Fruit fly (Drosophila melanogaster) whole organism, embryonic: ENCODE results near the gene acj6.

Experiments used
- B-H2 ChIP-seq: fragments of 200-800 bp; sonication (Bioruptor generic); optimal IDR thresholded peaks from 2 replicates; lab custom pipeline; 2018; ENCODE audit warnings: missing biosample characterization, mild to moderate bottlenecking, missing genetic modification characterization
- CG10366 ChIP-seq: fragments of 200-800 bp; sonication (Bioruptor generic); IDR thresholded peaks from 2 replicates; pipeline ENCODE4 v1.3.6; 2022; ENCODE audit warnings: missing biosample characterization, missing genetic modification characterization
- CG11696 ChIP-seq: fragments of 200-800 bp; sonication (Bioruptor generic); IDR thresholded peaks from 2 replicates; pipeline ENCODE4 v1.3.6; 2022; ENCODE audit warnings: missing biosample characterization, missing genetic modification characterization
- CG12104 ChIP-seq: fragments of 200-800 bp; sonication (Bioruptor generic); optimal IDR thresholded peaks from 3 replicates; lab custom pipeline; 2016; ENCODE audit warnings: missing biosample characterization, missing genetic modification characterization
- CG13287 ChIP-seq: fragments of 200-800 bp; sonication (Bioruptor generic); IDR thresholded peaks from 2 replicates; pipeline ENCODE4 v1.3.6; 2022; ENCODE audit warnings: missing biosample characterization, missing genetic modification characterization; ENCODE audit not compliant: partially characterized antibody
- CG13424 ChIP-seq: fragments of 200-800 bp; sonication (Bioruptor generic); optimal IDR thresholded peaks from 2 replicates; lab custom pipeline; 2019; ENCODE audit warnings: missing biosample characterization, mild to moderate bottlenecking, missing genetic modification characterization, moderate library complexity
- CG13894 ChIP-seq: fragments of 200-800 bp; sonication (Bioruptor generic); optimal IDR thresholded peaks from 3 replicates; lab custom pipeline; 2018; ENCODE audit warnings: missing biosample characterization, mild to moderate bottlenecking, missing genetic modification characterization, moderate library complexity
- CG14860 ChIP-seq: fragments of 200-800 bp; sonication (Bioruptor generic); IDR thresholded peaks from 3 replicates; pipeline ENCODE4 v1.3.6; 2022; ENCODE audit warnings: missing biosample characterization, missing genetic modification characterization; ENCODE audit not compliant: partially characterized antibody
- CG15479 ChIP-seq: fragments of 200-800 bp; sonication (Bioruptor generic); optimal IDR thresholded peaks from 3 replicates; lab custom pipeline; 2019; ENCODE audit warnings: missing biosample characterization, mild to moderate bottlenecking, missing genetic modification characterization, moderate library complexity
- CG16813 ChIP-seq: fragments of 200-800 bp; sonication (Bioruptor generic); IDR thresholded peaks from 3 replicates; pipeline ENCODE4 v1.3.6; 2022; ENCODE audit warnings: missing biosample characterization, missing genetic modification characterization; ENCODE audit not compliant: partially characterized antibody
- CG1832 ChIP-seq: fragments of 200-800 bp; sonication (Bioruptor generic); optimal IDR thresholded peaks from 2 replicates; lab custom pipeline; 2017; ENCODE audit warnings: missing biosample characterization, mild to moderate bottlenecking, missing genetic modification characterization, inconsistent platforms
- CG43689 ChIP-seq: fragments of 200-800 bp; sonication (Bioruptor generic); IDR thresholded peaks from 2 replicates; pipeline ENCODE4 v1.3.6; 2022; ENCODE audit warnings: missing biosample characterization, missing genetic modification characterization
- CG7987 ChIP-seq: fragments of 200-800 bp; sonication (Bioruptor generic); optimal IDR thresholded peaks from 2 replicates; lab custom pipeline; 2018; ENCODE audit warnings: missing biosample characterization, mild to moderate bottlenecking, missing genetic modification characterization, moderate library complexity
- CG9876 ChIP-seq: fragments of 200-800 bp; sonication (Bioruptor generic); optimal IDR thresholded peaks from 2 replicates; lab custom pipeline; 2016; ENCODE audit warnings: missing biosample characterization, missing genetic modification characterization
- CTCF ChIP-seq: fragments of 200-800 bp; sonication (Bioruptor generic); optimal IDR thresholded peaks from 2 replicates; lab custom pipeline; 2017; ENCODE audit warnings: missing biosample characterization, mild to moderate bottlenecking, missing genetic modification characterization, moderate library complexity
- D19A ChIP-seq: fragments of 200-800 bp; optimal IDR thresholded peaks from 3 replicates; lab custom pipeline; 2019; ENCODE audit warnings: missing biosample characterization, mild to moderate bottlenecking, missing genetic modification characterization, moderate library complexity
- Dip3 ChIP-seq: fragments of 200-800 bp; sonication (Bioruptor generic); optimal IDR thresholded peaks from 3 replicates; lab custom pipeline; 2016; ENCODE audit warnings: missing biosample characterization, missing genetic modification characterization
- ERR ChIP-seq: fragments of 200-800 bp; sonication (Bioruptor generic); optimal IDR thresholded peaks from 2 replicates; lab custom pipeline; 2016; ENCODE audit warnings: missing biosample characterization, missing genetic modification characterization
- HLH3B ChIP-seq: fragments of 200-800 bp; sonication (Bioruptor generic); IDR thresholded peaks from 2 replicates; pipeline ENCODE4 v1.3.6; 2022; ENCODE audit warnings: missing biosample characterization, missing genetic modification characterization
- Hr78 ChIP-seq, 2 experiments: fragments of 200-800 bp in 1 of 2; fragments of >200 bp in 1 of 2; sonication (Bioruptor generic) in 1 of 2; optimal IDR thresholded peaks; 2 replicates each; lab custom pipeline; 2017 to 2019; ENCODE audit warnings: missing biosample characterization in 2 of 2, missing genetic modification characterization in 2 of 2, mild to moderate bottlenecking in 1 of 2, moderate library complexity in 1 of 2
- Kr ChIP-seq: fragments of 200-800 bp; sonication (Bioruptor generic); optimal IDR thresholded peaks from 2 replicates; lab custom pipeline; 2017; ENCODE audit warnings: missing biosample characterization, mild to moderate bottlenecking, missing genetic modification characterization
- Lhr ChIP-seq: fragments of 200-800 bp; sonication (Bioruptor generic); optimal IDR thresholded peaks from 3 replicates; lab custom pipeline; 2017; ENCODE audit warnings: mild to moderate bottlenecking, missing biosample characterization, missing genetic modification reagents, missing genetic modification characterization
- MESR4 ChIP-seq: fragments of 200-800 bp; sonication (Bioruptor generic); optimal IDR thresholded peaks from 2 replicates; lab custom pipeline; 2018; ENCODE audit warnings: missing biosample characterization, mild to moderate bottlenecking, missing genetic modification characterization, moderate library complexity
- Mad ChIP-seq: fragments of 200-800 bp; sonication (Bioruptor generic); optimal IDR thresholded peaks from 2 replicates; lab custom pipeline; 2016; ENCODE audit warnings: missing biosample characterization, missing genetic modification characterization
- NC2β ChIP-seq: fragments of 200-800 bp; sonication (Bioruptor generic); optimal IDR thresholded peaks from 2 replicates; lab custom pipeline; 2016; ENCODE audit warnings: missing biosample characterization, missing genetic modification characterization
- Opbp ChIP-seq: fragments of 200-800 bp; sonication (Bioruptor generic); IDR thresholded peaks from 3 replicates; pipeline ENCODE4 v1.3.6; 2022; ENCODE audit warnings: missing biosample characterization, missing genetic modification characterization; ENCODE audit not compliant: partially characterized antibody
- Optix ChIP-seq: fragments of 200-800 bp; sonication (Bioruptor generic); IDR thresholded peaks from 3 replicates; pipeline ENCODE4 v1.3.6; 2022; ENCODE audit warnings: missing biosample characterization, missing genetic modification characterization
- Sox102F ChIP-seq: fragments of 200-800 bp; sonication (Bioruptor generic); optimal IDR thresholded peaks from 2 replicates; lab custom pipeline; 2018; ENCODE audit warnings: missing biosample characterization, mild to moderate bottlenecking, missing genetic modification characterization, moderate library complexity
- Xbp1 ChIP-seq: fragments of 200-800 bp; sonication (Bioruptor generic); optimal IDR thresholded peaks from 3 replicates; lab custom pipeline; 2016; ENCODE audit warnings: missing biosample characterization, mild to moderate bottlenecking, missing genetic modification characterization
- ash1 ChIP-seq: fragments of 200-800 bp; sonication (Bioruptor generic); optimal IDR thresholded peaks from 2 replicates; lab custom pipeline; 2018; ENCODE audit warnings: missing biosample characterization, mild to moderate bottlenecking, missing genetic modification characterization
- az2 ChIP-seq: fragments of 200-800 bp; sonication (Bioruptor generic); optimal IDR thresholded peaks from 3 replicates; lab custom pipeline; 2016; ENCODE audit warnings: missing biosample characterization, missing genetic modification characterization
- btn ChIP-seq: fragments of 200-800 bp; sonication (Bioruptor generic); optimal IDR thresholded peaks from 2 replicates; lab custom pipeline; 2016; ENCODE audit warnings: missing biosample characterization, missing genetic modification characterization
- chn ChIP-seq: fragments of 200-800 bp; sonication (Bioruptor generic); optimal IDR thresholded peaks from 2 replicates; lab custom pipeline; 2016; ENCODE audit warnings: missing biosample characterization, missing genetic modification characterization
- crc ChIP-seq: fragments of 200-800 bp; sonication (Bioruptor generic); optimal IDR thresholded peaks from 2 replicates; lab custom pipeline; 2016; ENCODE audit warnings: missing biosample characterization, missing genetic modification characterization
- exex ChIP-seq: fragments of 200-800 bp; sonication (Bioruptor generic); optimal IDR thresholded peaks from 4 replicates; lab custom pipeline; 2018; ENCODE audit warnings: missing biosample characterization, mild to moderate bottlenecking, missing genetic modification characterization, moderate library complexity
- fru ChIP-seq: fragments of >200 bp; optimal IDR thresholded peaks from 2 replicates; lab custom pipeline; 2017
- fu2 ChIP-seq: fragments of 200-800 bp; sonication (Bioruptor generic); optimal IDR thresholded peaks from 2 replicates; lab custom pipeline; 2016; ENCODE audit warnings: missing biosample characterization, missing genetic modification characterization
- insv ChIP-seq, 2 experiments: fragments of 200-800 bp; sonication (Bioruptor generic); optimal IDR thresholded peaks; 3 replicates each; lab custom pipeline; 2016 to 2018; ENCODE audit warnings: missing biosample characterization in 2 of 2, missing genetic modification characterization in 2 of 2
- knrl ChIP-seq: fragments of 200-800 bp; sonication (Bioruptor generic); IDR thresholded peaks from 3 replicates; pipeline ENCODE4 v1.3.6; 2022; ENCODE audit warnings: missing biosample characterization, missing genetic modification characterization; ENCODE audit not compliant: partially characterized antibody
- nom ChIP-seq: fragments of 200-800 bp; sonication (Bioruptor generic); optimal IDR thresholded peaks from 2 replicates; lab custom pipeline; 2017; ENCODE audit warnings: missing biosample characterization, missing genetic modification characterization, mild to moderate bottlenecking, moderate library complexity, missing genetic modification reagents
- oc ChIP-seq: fragments of 200-800 bp; sonication (Bioruptor generic); optimal IDR thresholded peaks from 2 replicates; lab custom pipeline; 2018; ENCODE audit warnings: missing biosample characterization, mild to moderate bottlenecking, missing genetic modification characterization, moderate library complexity
- pho ChIP-seq: fragments of 200-800 bp; sonication (Bioruptor generic); optimal IDR thresholded peaks from 2 replicates; lab custom pipeline; 2016; ENCODE audit warnings: missing biosample characterization, missing genetic modification characterization
- pnt ChIP-seq: fragments of 200-800 bp; sonication (Bioruptor generic); optimal IDR thresholded peaks from 3 replicates; lab custom pipeline; 2016; ENCODE audit warnings: missing biosample characterization, missing genetic modification characterization
- salm ChIP-seq: fragments of 200-800 bp; sonication (Bioruptor generic); optimal IDR thresholded peaks from 2 replicates; lab custom pipeline; 2018; ENCODE audit warnings: missing biosample characterization, mild to moderate bottlenecking, missing genetic modification characterization
- sug ChIP-seq: fragments of 200-800 bp; optimal IDR thresholded peaks from 2 replicates; lab custom pipeline; 2019; ENCODE audit warnings: missing biosample characterization, mild to moderate bottlenecking, missing genetic modification characterization, moderate library complexity
- tna ChIP-seq: fragments of 200-800 bp; sonication (Bioruptor generic); IDR thresholded peaks from 2 replicates; pipeline ENCODE4 v1.3.6; 2022; ENCODE audit warnings: missing biosample characterization, missing genetic modification characterization; ENCODE audit not compliant: partially characterized antibody
- toy ChIP-seq: fragments of 200-800 bp; sonication (Bioruptor generic); IDR thresholded peaks from 2 replicates; pipeline ENCODE4 v1.3.6; 2022; ENCODE audit warnings: missing biosample characterization, missing genetic modification characterization
- vnd ChIP-seq: fragments of 200-800 bp; sonication (Bioruptor generic); IDR thresholded peaks from 3 replicates; pipeline ENCODE4 v1.3.6; 2022; ENCODE audit warnings: missing biosample characterization, missing genetic modification characterization; ENCODE audit not compliant: partially characterized antibody
- wdn ChIP-seq: fragments of 200-800 bp; sonication (Bioruptor generic); IDR thresholded peaks from 2 replicates; pipeline ENCODE4 v1.3.6; 2022; ENCODE audit warnings: missing biosample characterization, missing genetic modification characterization
- z ChIP-seq: fragments of 200-800 bp; sonication (Bioruptor generic); IDR thresholded peaks from 3 replicates; pipeline ENCODE4 v1.3.6; 2022; ENCODE audit warnings: missing biosample characterization, missing genetic modification characterization

acj6 gene

DNA sequence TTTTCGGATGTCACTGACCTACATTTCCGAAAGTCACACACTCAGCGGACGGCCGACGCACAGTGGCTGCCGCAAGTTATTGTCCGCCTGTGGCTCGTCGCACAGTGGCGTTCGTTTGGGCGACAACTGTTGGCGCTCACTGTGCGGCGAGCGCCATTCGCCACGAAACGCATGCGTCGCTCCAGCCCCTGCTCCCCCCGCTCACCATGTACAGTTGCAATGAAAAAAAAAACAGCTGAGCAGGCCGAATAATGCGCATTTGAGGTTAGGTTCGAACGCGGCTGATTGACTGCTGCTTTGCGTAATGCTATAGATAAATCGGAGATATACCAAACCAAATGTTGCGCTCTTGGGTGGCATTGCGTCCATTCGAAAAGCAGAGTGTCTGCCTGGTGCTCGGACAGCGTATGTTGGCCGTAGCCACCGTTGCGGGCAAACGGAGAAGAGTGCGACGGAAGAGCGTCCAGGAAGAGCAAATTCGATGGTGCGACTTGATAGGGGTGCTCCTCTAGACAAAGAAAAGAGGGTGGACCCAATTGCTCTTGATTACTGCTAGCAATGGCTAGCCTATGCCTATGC is 55.5 kb downstream of the acj6 start (continued):
- TF ChIP-seq MESR4 (GFP tag; lab: Kevin White, UChicago) (peak; percentile 91), Kr (GFP tag; lab: Kevin White, UChicago) (no peak), CG16813 (GFP tag; lab: Robert Waterston, UW) (no peak), tna (GFP tag; lab: Robert Waterston, UW) (no peak), az2 (peak; percentile 84), pho (peak; percentile 84), B-H2 (GFP tag; lab: Kevin White, UChicago) (peak; percentile 82), CG12104 (GFP tag; lab: Kevin White, UChicago) (peak; percentile 26), Hr78 (GFP tag; optimal IDR thresholded peaks at IDR 0.05; lab: Kevin White, UChicago) (peak in 1 of 2 experiments; percentile 48), CG10366 (GFP tag; lab: Robert Waterston, UW) (peak; percentile 90), btn (peak; percentile 65), salm (tag; lab: Kevin White, UChicago) (peak; percentile 14), CG9876 (GFP tag; lab: Kevin White, UChicago) (peak; percentile 76), Sox102F (peak; percentile 72), HLH3B (GFP tag; lab: Robert Waterston, UW) (peak; percentile 86), fu2 (GFP tag; lab: Kevin White, UChicago) (peak; percentile 78), CG13424 (tag; lab: Kevin White, UChicago) (peak; percentile 65), vnd (no peak), insv (GFP tag; optimal IDR thresholded peaks at IDR 0.05; lab: Kevin White, UChicago) (peak in 1 of 2 experiments; percentile 39), CG15479 (no peak), NC2β (GFP tag; lab: Kevin White, UChicago) (peak; percentile 78), Xbp1 (peak; percentile 91), nom (GFP tag; lab: Kevin White, UChicago) (peak; percentile 72), CG11696 (GFP tag; lab: Robert Waterston, UW) (peak; percentile 64; the same call in 1 of the 2 replicates), CG43689 (GFP tag; lab: Robert Waterston, UW) (peak; percentile 84), ash1 (peak; percentile 76), CG7987 (GFP tag; lab: Kevin White, UChicago) (peak; percentile 95), CTCF (GFP tag; lab: Kevin White, UChicago) (peak; percentile 39), knrl (GFP tag; lab: Robert Waterston, UW) (peak; percentile 55; the same call in 2 of the 3 replicates), oc (tag; lab: Kevin White, UChicago) (peak; percentile 64), CG13894 (tag; lab: Kevin White, UChicago) (peak; percentile 83), Dip3 (GFP tag; lab: Kevin White, UChicago) (peak; percentile 75), Opbp (GFP tag; lab: Robert Waterston, UW) (peak; percentile 55; the same call in 2 of the 3 replicates), sug (tag; lab: Kevin White, UChicago) (peak; percentile 85), crc (peak; percentile 66), chn (GFP tag; lab: Kevin White, UChicago) (peak; percentile 84), CG13287 (GFP tag; lab: Robert Waterston, UW) (peak; percentile 65), wdn (GFP tag; lab: Robert Waterston, UW) (peak; percentile 87), ERR (GFP tag; lab: Kevin White, UChicago) (peak; percentile 93), toy (GFP tag; lab: Robert Waterston, UW) (no peak), Optix (GFP tag; lab: Robert Waterston, UW) (peak; percentile 89), CG14860 (no peak), Lhr (peak; percentile 45), fru (lab: Kevin White, UChicago) (no peak), exex (peak; percentile 51), Mad (peak; percentile 70), CG1832 (GFP tag; lab: Kevin White, UChicago) (peak; percentile 26), D19A (tag; lab: Kevin White, UChicago) (peak; percentile 32), pnt (GFP tag; lab: Kevin White, UChicago) (peak; percentile 87), z (GFP tag; lab: Robert Waterston, UW) (peak; percentile 33; the same call in 1 of the 3 replicates)
